Fruit fly (Drosophila melanogaster): ENCODE results near the gene trc.

Gene trc

DNA sequence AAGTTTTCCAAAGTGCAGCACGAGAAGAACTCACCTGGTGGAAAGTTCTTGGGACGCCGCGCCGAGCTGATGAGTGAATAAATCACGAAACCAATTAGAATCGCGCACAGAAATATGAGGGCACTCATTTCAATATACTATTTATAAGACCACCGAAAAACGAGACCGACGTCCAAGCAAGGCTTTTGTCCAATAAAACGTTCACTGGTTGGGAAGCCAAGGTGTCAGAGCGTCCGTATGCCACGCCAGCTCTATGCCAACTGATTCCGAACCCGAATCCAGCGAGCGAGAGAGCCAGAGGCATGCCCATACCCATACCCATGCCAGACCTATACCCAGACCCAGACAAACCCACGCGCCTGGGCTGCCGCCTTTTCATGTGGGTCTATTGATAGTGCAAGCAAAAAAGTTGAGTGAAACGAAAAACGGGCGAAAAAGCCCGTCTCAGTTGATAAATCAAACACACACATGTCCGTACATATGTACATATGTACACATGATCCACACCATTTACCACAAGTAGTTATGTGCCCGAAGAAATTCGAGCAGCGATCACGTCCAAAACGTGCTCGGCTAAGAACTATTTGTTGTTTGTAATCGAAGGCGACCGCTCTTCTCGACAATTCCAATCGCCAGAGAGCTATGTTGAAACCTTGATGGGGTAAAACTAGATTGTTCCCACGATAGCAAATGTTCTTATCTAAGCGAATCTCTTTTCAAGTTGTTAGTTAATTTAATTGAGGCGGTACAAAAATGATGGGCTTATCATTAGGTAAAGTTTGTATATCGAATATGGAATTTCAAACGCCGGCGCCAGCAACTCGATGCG, 20.8 kb downstream of the trc start, which contains the start of gene Cyp305a1 (continued):
- TF ChIP-seq Taf1 (GFP tag; IDR thresholded peaks at IDR 0.05) (no peak), B-H2 (GFP tag; optimal IDR thresholded peaks at IDR 0.05) (peak; percentile 51), wor (GFP tag; IDR thresholded peaks at IDR 0.05) (no peak), stwl (tag; optimal IDR thresholded peaks at IDR 0.05) (no peak), CG14014 (GFP tag; IDR thresholded peaks at IDR 0.05) (peak; percentile 18; the same call in 1 of the 2 replicates), oc (tag; optimal IDR thresholded peaks at IDR 0.05) (no peak), exex (tag; optimal IDR thresholded peaks at IDR 0.05) (peak; percentile 68)

DNA sequence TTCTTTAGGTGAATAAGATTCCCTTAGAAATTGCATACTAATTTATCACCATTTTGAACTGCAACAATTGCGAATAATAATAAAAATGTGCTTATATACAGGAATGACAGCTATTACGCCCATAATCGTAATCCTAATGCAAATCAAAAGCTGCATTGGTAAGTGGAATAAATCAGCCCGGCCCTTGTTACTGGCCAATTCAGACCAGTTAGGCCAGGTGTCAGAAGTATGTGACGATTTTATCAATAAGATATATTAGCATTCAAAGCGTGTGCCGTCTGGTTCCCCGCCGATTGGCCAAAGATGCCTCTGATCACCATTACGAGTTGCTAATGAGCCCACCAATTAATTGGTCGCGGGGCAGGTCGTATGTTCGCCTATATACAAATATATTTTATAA, 21.6 kb downstream of the trc start:
- TF ChIP-seq H15 (GFP tag; IDR thresholded peaks at IDR 0.05) (no peak), cad (GFP tag; optimal IDR thresholded peaks at IDR 0.05) (no peak), HHEX (GFP tag; optimal IDR thresholded peaks at IDR 0.05) (no peak), sug (tag; optimal IDR thresholded peaks at IDR 0.05) (no peak), Elba2 (GFP tag; optimal IDR thresholded peaks at IDR 0.05) (peak; percentile 34), CG1602 (GFP tag; optimal IDR thresholded peaks at IDR 0.05) (no peak), CG34376 (GFP tag; optimal IDR thresholded peaks at IDR 0.05) (no peak), CG2889 (GFP tag; IDR thresholded peaks at IDR 0.05) (no peak), chinmo (GFP tag; IDR thresholded peaks at IDR 0.05; ENCODE audit: partially characterized antibody) (0 out of 4 replicates have a peak, but pooled peaks have one; percentile 58), CG8281 (tag; optimal IDR thresholded peaks at IDR 0.05) (no peak), CG11085 (GFP tag; IDR thresholded peaks at IDR 0.05) (no peak), pita (GFP tag; optimal IDR thresholded peaks at IDR 0.05) (no peak), phol (tag; optimal IDR thresholded peaks at IDR 0.05) (no peak), en (GFP tag; optimal IDR thresholded peaks at IDR 0.05) (no peak), vvl (GFP tag; IDR thresholded peaks at IDR 0.05) (peak; percentile 58), PHDP (tag; optimal IDR thresholded peaks at IDR 0.05) (no peak), twi (tag; optimal IDR thresholded peaks at IDR 0.05) (no peak), CG15514 (GFP tag; optimal IDR thresholded peaks at IDR 0.05) (no peak), CG15269 (tag; optimal IDR thresholded peaks at IDR 0.05) (no peak), CG9437 (GFP tag; optimal IDR thresholded peaks at IDR 0.05) (no peak)

DNA sequence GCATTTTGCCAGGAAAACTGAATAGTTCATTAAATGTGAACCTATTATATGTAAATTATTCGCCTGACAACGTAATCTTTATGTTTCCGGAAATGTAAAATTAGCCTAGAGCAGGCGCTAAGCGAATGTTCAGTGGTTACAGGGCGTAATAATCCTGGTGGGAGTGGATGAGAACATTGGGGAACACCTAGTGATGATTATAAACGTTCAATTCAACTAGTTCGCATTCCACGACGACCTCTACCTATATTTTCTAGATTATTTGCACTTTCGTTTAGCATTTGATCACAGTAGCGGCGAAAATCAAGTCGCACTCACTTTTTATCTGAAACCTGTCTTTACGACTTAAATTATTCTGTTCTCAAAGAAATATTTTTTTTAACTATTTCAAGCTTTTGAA, 26.6 kb downstream of the trc start:
- no peak for TF ChIP-seq BtbVII (GFP tag; optimal IDR thresholded peaks at IDR 0.05)
- no peak for TF ChIP-seq Dfd (GFP tag; optimal IDR thresholded peaks at IDR 0.05)
- no peak for TF ChIP-seq prd (optimal IDR thresholded peaks at IDR 0.05)
- TF ChIP-seq prd (GFP tag; IDR thresholded peaks at IDR 0.05) = no peak
- peak; percentile 91 for TF ChIP-seq CG15514 (GFP tag; optimal IDR thresholded peaks at IDR 0.05)
- TF ChIP-seq Awh (GFP tag; IDR thresholded peaks at IDR 0.05) = no peak
- no peak for TF ChIP-seq pum (GFP tag; optimal IDR thresholded peaks at IDR 0.05)
- peak; percentile 24 for TF ChIP-seq sens (GFP tag)
- no peak for TF ChIP-seq kah (GFP tag; optimal IDR thresholded peaks at IDR 0.05)
- no peak for TF ChIP-seq tup (GFP tag; optimal IDR thresholded peaks at IDR 0.05)
- TF ChIP-seq dmrt99B (tag; optimal IDR thresholded peaks at IDR 0.05) = no peak
- no peak for TF ChIP-seq trem (tag; optimal IDR thresholded peaks at IDR 0.05)
- TF ChIP-seq CG34422 (GFP tag; IDR thresholded peaks at IDR 0.05) = 0 out of 3 replicates have a peak, but pooled peaks have one; percentile 2
- TF ChIP-seq CG17361 (GFP tag; IDR thresholded peaks at IDR 0.05) = no peak
- no peak for TF ChIP-seq Camta (GFP tag; optimal IDR thresholded peaks at IDR 0.05)
- no peak for TF ChIP-seq CG10274 (GFP tag; optimal IDR thresholded peaks at IDR 0.05)
- TF ChIP-seq dm (GFP tag; optimal IDR thresholded peaks at IDR 0.05) = no peak
